Fruit fly (Drosophila melanogaster): Measurements from ENCODE around the gene msi.

DNA sequence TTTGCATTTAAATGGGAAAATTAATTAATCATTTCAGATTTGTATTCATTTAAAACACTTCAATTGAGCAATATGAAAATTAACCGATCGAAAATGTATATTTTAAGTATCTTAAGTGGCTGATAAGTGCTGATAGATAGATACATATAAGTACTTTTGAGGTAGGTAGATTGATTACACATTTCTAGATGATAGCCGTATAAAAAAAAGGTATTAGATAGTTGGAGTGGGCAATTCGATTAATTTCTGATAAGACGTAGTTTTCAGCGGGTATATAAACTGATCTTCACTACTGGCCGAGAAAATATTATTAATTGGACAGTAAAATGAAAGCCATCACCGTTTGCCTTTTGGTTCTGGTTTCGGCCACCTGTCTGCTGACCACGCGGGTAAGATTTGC, 11.0 kb upstream of the msi start, which contains the start of gene CG5107:
- TF ChIP-seq CG8478 (optimal IDR thresholded peaks at IDR 0.05) (no peak), CTCF (optimal IDR thresholded peaks at IDR 0.05) (no peak)
